Fruit fly (Drosophila melanogaster) whole organism, embryonic: Measurements from ENCODE around the gene red.

Source experiments
- Blimp-1 ChIP-seq: fragments of 200-800 bp; sonication (Bioruptor generic); optimal IDR thresholded peaks from 3 replicates; lab custom pipeline; 2018; ENCODE audit warnings: missing biosample characterization, missing genetic modification characterization, mild to moderate bottlenecking, moderate library complexity, missing genetic modification reagents
- BtbVII ChIP-seq: fragments of 200-800 bp; sonication (Bioruptor generic); optimal IDR thresholded peaks from 3 replicates; lab custom pipeline; 2017; ENCODE audit warnings: missing biosample characterization, mild to moderate bottlenecking, missing genetic modification characterization
- CG10209 ChIP-seq: fragments of 200-800 bp; sonication (Bioruptor generic); optimal IDR thresholded peaks from 3 replicates; lab custom pipeline; 2017; ENCODE audit warnings: missing biosample characterization, mild to moderate bottlenecking, missing genetic modification characterization, missing genetic modification reagents
- CG11696 ChIP-seq: fragments of 200-800 bp; sonication (Bioruptor generic); IDR thresholded peaks from 2 replicates; pipeline ENCODE4 v1.3.6; 2022; ENCODE audit warnings: missing biosample characterization, missing genetic modification characterization
- CG12942 ChIP-seq: fragments of 200-800 bp; sonication (Bioruptor generic); optimal IDR thresholded peaks from 3 replicates; lab custom pipeline; 2016; ENCODE audit warnings: missing biosample characterization, missing genetic modification characterization
- CG1529 ChIP-seq: fragments of 200-800 bp; sonication (Bioruptor generic); optimal IDR thresholded peaks from 3 replicates; lab custom pipeline; 2018; ENCODE audit warnings: missing biosample characterization, missing genetic modification characterization
- CG1602 ChIP-seq: fragments of 200-800 bp; sonication (Bioruptor generic); optimal IDR thresholded peaks from 3 replicates; lab custom pipeline; 2016; ENCODE audit warnings: missing biosample characterization, missing genetic modification characterization
- CG1603 ChIP-seq: fragments of 200-800 bp; sonication (Bioruptor generic); optimal IDR thresholded peaks from 2 replicates; lab custom pipeline; 2019; ENCODE audit warnings: missing biosample characterization, mild to moderate bottlenecking, missing genetic modification characterization, moderate library complexity
- CG16815 ChIP-seq: fragments of 200-800 bp; sonication (Bioruptor generic); optimal IDR thresholded peaks from 3 replicates; lab custom pipeline; 2017; ENCODE audit warnings: missing biosample characterization, mild to moderate bottlenecking, missing genetic modification characterization
- CG17385 ChIP-seq: fragments of 200-800 bp; sonication (Bioruptor generic); optimal IDR thresholded peaks from 3 replicates; lab custom pipeline; 2018; ENCODE audit warnings: missing biosample characterization, mild to moderate bottlenecking, missing genetic modification characterization
- CG18764 ChIP-seq: fragments of 200-800 bp; sonication (Bioruptor generic); optimal IDR thresholded peaks from 3 replicates; lab custom pipeline; 2016; ENCODE audit warnings: missing biosample characterization, missing genetic modification characterization
- CG2875 ChIP-seq: fragments of 200-800 bp; sonication (Bioruptor generic); optimal IDR thresholded peaks from 2 replicates; lab custom pipeline; 2017; ENCODE audit warnings: missing biosample characterization, mild to moderate bottlenecking, missing genetic modification characterization, missing genetic modification reagents
- CG30020 ChIP-seq: fragments of 200-800 bp; optimal IDR thresholded peaks from 2 replicates; lab custom pipeline; 2019; ENCODE audit warnings: missing biosample characterization, mild to moderate bottlenecking, missing genetic modification characterization, moderate library complexity
- CG30403 ChIP-seq: fragments of 200-800 bp; sonication (Bioruptor generic); optimal IDR thresholded peaks from 3 replicates; lab custom pipeline; 2016; ENCODE audit warnings: missing biosample characterization, missing genetic modification characterization
- CG31441 ChIP-seq: fragments of 200-800 bp; sonication (Bioruptor generic); IDR thresholded peaks from 2 replicates; pipeline ENCODE4 v1.3.6; 2022; ENCODE audit warnings: missing biosample characterization, missing genetic modification characterization
- CG4424 ChIP-seq: fragments of 200-800 bp; sonication (Bioruptor generic); optimal IDR thresholded peaks from 3 replicates; lab custom pipeline; 2016; ENCODE audit warnings: missing biosample characterization, missing genetic modification characterization
- CG6765 ChIP-seq: fragments of 200-800 bp; sonication (Bioruptor generic); optimal IDR thresholded peaks from 3 replicates; lab custom pipeline; 2017; ENCODE audit warnings: missing biosample characterization, mild to moderate bottlenecking, missing genetic modification characterization
- CG7271 ChIP-seq: fragments of 200-800 bp; sonication (Bioruptor generic); optimal IDR thresholded peaks from 2 replicates; lab custom pipeline; 2018; ENCODE audit warnings: missing biosample characterization, mild to moderate bottlenecking, missing genetic modification characterization, moderate library complexity
- CG7786 ChIP-seq: fragments of 200-800 bp; sonication (Bioruptor generic); optimal IDR thresholded peaks from 2 replicates; lab custom pipeline; 2016; ENCODE audit warnings: missing biosample characterization, missing genetic modification characterization
- CG8290 ChIP-seq, 3 experiments: fragments of 200-800 bp; sonication (Bioruptor generic); optimal IDR thresholded peaks; 2 replicates each; lab custom pipeline; 2016 to 2019; ENCODE audit warnings: missing biosample characterization in 3 of 3, missing genetic modification characterization in 3 of 3, mild to moderate bottlenecking in 2 of 3, moderate library complexity in 1 of 3
- CG9932 ChIP-seq: fragments of 200-800 bp; sonication (Bioruptor generic); IDR thresholded peaks from 2 replicates; pipeline ENCODE4 v1.3.6; 2022; ENCODE audit warnings: missing biosample characterization, missing genetic modification characterization
- H15 ChIP-seq: fragments of 200-800 bp; sonication (Bioruptor generic); IDR thresholded peaks from 3 replicates; pipeline ENCODE4 v1.3.6; 2022; ENCODE audit warnings: missing biosample characterization, missing genetic modification characterization
- Hr39 ChIP-seq: fragments of >200 bp; optimal IDR thresholded peaks from 2 replicates; lab custom pipeline; 2017
- Jarid2 ChIP-seq: fragments of 200-800 bp; sonication (Bioruptor generic); optimal IDR thresholded peaks from 3 replicates; lab custom pipeline; 2017; ENCODE audit warnings: mild to moderate bottlenecking, missing biosample characterization, missing genetic modification reagents, missing genetic modification characterization
- NC2α ChIP-seq: fragments of 200-800 bp; sonication (Bioruptor generic); optimal IDR thresholded peaks from 2 replicates; lab custom pipeline; 2016; ENCODE audit warnings: missing biosample characterization, missing genetic modification characterization
- Nf-YB ChIP-seq: fragments of 200-800 bp; sonication (Bioruptor generic); optimal IDR thresholded peaks from 3 replicates; lab custom pipeline; 2019; ENCODE audit warnings: missing biosample characterization, mild to moderate bottlenecking, missing genetic modification characterization, moderate library complexity
- Ravus ChIP-seq: fragments of 200-800 bp; sonication (Bioruptor generic); IDR thresholded peaks from 2 replicates; pipeline ENCODE4 v1.3.6; 2022; ENCODE audit warnings: missing biosample characterization, missing genetic modification characterization
- Scr ChIP-seq: fragments of 200-800 bp; sonication (Bioruptor generic); IDR thresholded peaks from 2 replicates; pipeline ENCODE4 v1.3.6; 2022; ENCODE audit warnings: missing biosample characterization, missing genetic modification characterization; ENCODE audit not compliant: partially characterized antibody
- Sin3A ChIP-seq: fragments of >200 bp; optimal IDR thresholded peaks from 2 replicates; lab custom pipeline; 2018
- TFAM ChIP-seq: fragments of 200-800 bp; sonication (Bioruptor generic); optimal IDR thresholded peaks from 2 replicates; lab custom pipeline; 2017; ENCODE audit warnings: missing biosample characterization, missing genetic modification characterization, inconsistent platforms
- aop ChIP-seq: fragments of 200-800 bp; sonication (Bioruptor generic); IDR thresholded peaks from 2 replicates; pipeline ENCODE4 v1.3.6; 2022; ENCODE audit warnings: missing biosample characterization, missing genetic modification characterization
- bowl ChIP-seq: fragments of 200-800 bp; sonication (Bioruptor generic); IDR thresholded peaks from 2 replicates; pipeline ENCODE4 v1.3.6; 2022; ENCODE audit warnings: missing biosample characterization, missing genetic modification characterization
- btn ChIP-seq: fragments of 200-800 bp; sonication (Bioruptor generic); optimal IDR thresholded peaks from 2 replicates; lab custom pipeline; 2016; ENCODE audit warnings: missing biosample characterization, missing genetic modification characterization
- ci ChIP-seq: fragments of 200-800 bp; sonication (Bioruptor generic); IDR thresholded peaks from 3 replicates; pipeline ENCODE4 v1.3.6; 2022; ENCODE audit warnings: missing biosample characterization, missing genetic modification characterization
- crol ChIP-seq: fragments of 200-800 bp; sonication (Bioruptor generic); IDR thresholded peaks from 2 replicates; pipeline ENCODE4 v1.3.6; 2022; ENCODE audit warnings: missing biosample characterization, missing genetic modification characterization
- dimm ChIP-seq: fragments of 200-800 bp; sonication (Bioruptor generic); IDR thresholded peaks from 2 replicates; pipeline ENCODE4 v1.3.6; 2022; ENCODE audit warnings: missing biosample characterization, missing genetic modification characterization
- exex ChIP-seq: fragments of 200-800 bp; sonication (Bioruptor generic); optimal IDR thresholded peaks from 4 replicates; lab custom pipeline; 2018; ENCODE audit warnings: missing biosample characterization, mild to moderate bottlenecking, missing genetic modification characterization, moderate library complexity
- fu2 ChIP-seq: fragments of 200-800 bp; sonication (Bioruptor generic); optimal IDR thresholded peaks from 2 replicates; lab custom pipeline; 2016; ENCODE audit warnings: missing biosample characterization, missing genetic modification characterization
- gce ChIP-seq: fragments of 200-800 bp; sonication (Bioruptor generic); IDR thresholded peaks from 3 replicates; pipeline ENCODE4 v1.3.6; 2022; ENCODE audit warnings: missing biosample characterization, missing genetic modification characterization
- gt ChIP-seq: fragments of 200-800 bp; sonication (Bioruptor generic); IDR thresholded peaks from 2 replicates; pipeline ENCODE4 v1.3.6; 2022; ENCODE audit warnings: missing biosample characterization, missing genetic modification characterization
- her ChIP-seq: fragments of 200-800 bp; sonication (Bioruptor generic); optimal IDR thresholded peaks from 2 replicates; lab custom pipeline; 2016; ENCODE audit warnings: missing biosample characterization, missing genetic modification characterization
- lola ChIP-seq, 3 experiments: fragments of >200 bp in 2 of 3; fragments of 200-800 bp in 1 of 3; sonication (Bioruptor generic) in 1 of 3; optimal IDR thresholded peaks; 2 replicates each; lab custom pipeline; 2017 to 2019; ENCODE audit warnings: missing biosample characterization in 3 of 3, missing genetic modification characterization in 3 of 3, mild to moderate bottlenecking in 1 of 3, moderate library complexity in 1 of 3
- pzg ChIP-seq: fragments of 200-800 bp; sonication (Bioruptor generic); optimal IDR thresholded peaks from 3 replicates; lab custom pipeline; 2018; ENCODE audit warnings: missing biosample characterization, mild to moderate bottlenecking, missing genetic modification characterization, moderate library complexity
- run ChIP-seq: fragments of 200-800 bp; sonication (Bioruptor generic); optimal IDR thresholded peaks from 3 replicates; lab custom pipeline; 2018; ENCODE audit warnings: missing biosample characterization, mild to moderate bottlenecking, missing genetic modification characterization
- salm ChIP-seq: fragments of 200-800 bp; sonication (Bioruptor generic); optimal IDR thresholded peaks from 2 replicates; lab custom pipeline; 2018; ENCODE audit warnings: missing biosample characterization, mild to moderate bottlenecking, missing genetic modification characterization
- stc ChIP-seq: fragments of 200-800 bp; sonication (Bioruptor generic); IDR thresholded peaks from 2 replicates; pipeline ENCODE4 v1.3.6; 2022; ENCODE audit warnings: missing biosample characterization, missing genetic modification characterization
- tio ChIP-seq: fragments of 200-800 bp; sonication (Bioruptor generic); optimal IDR thresholded peaks from 2 replicates; lab custom pipeline; 2017; ENCODE audit warnings: missing biosample characterization, missing genetic modification characterization, inconsistent platforms
- tup ChIP-seq: fragments of 200-800 bp; sonication (Bioruptor generic); optimal IDR thresholded peaks from 2 replicates; lab custom pipeline; 2016; ENCODE audit warnings: missing biosample characterization, mild to moderate bottlenecking, missing genetic modification characterization, moderate library complexity
- twi ChIP-seq: fragments of 200-800 bp; optimal IDR thresholded peaks from 2 replicates; lab custom pipeline; 2019; ENCODE audit warnings: missing biosample characterization, mild to moderate bottlenecking, missing genetic modification characterization, moderate library complexity
- z ChIP-seq: fragments of 200-800 bp; sonication (Bioruptor generic); IDR thresholded peaks from 3 replicates; pipeline ENCODE4 v1.3.6; 2022; ENCODE audit warnings: missing biosample characterization, missing genetic modification characterization

The red gene

dm6 chr3R:14327472-14328104 is 38.7 kb downstream of the red start, which contains the start of gene spn-B (continued):
- peak; percentile 57 for TF ChIP-seq CG1529 (GFP tag; lab: Kevin White, UChicago)
- peak; percentile 5; the same call in 1 of the 3 replicates for TF ChIP-seq gce
- TF ChIP-seq aop = no peak
- no peak for TF ChIP-seq CG11696
- TF ChIP-seq NC2α = no peak
- TF ChIP-seq lola (GFP tag; optimal IDR thresholded peaks at IDR 0.05; lab: Kevin White, UChicago) = peak in 1 of 3 experiments; percentile 77
- TF ChIP-seq CG7271 (tag; lab: Kevin White, UChicago) = no peak
- peak; percentile 39 for TF ChIP-seq CG7786 (GFP tag; lab: Kevin White, UChicago)
- 0 out of 3 replicates have a peak, but pooled peaks have one; percentile 55 for TF ChIP-seq H15
- TF ChIP-seq CG8290 (GFP tag; optimal IDR thresholded peaks at IDR 0.05; lab: Kevin White, UChicago) = peak; percentile 88
- TF ChIP-seq CG8290 (tag; optimal IDR thresholded peaks at IDR 0.05; lab: Kevin White, UChicago) = peak; percentile 38 to 50
- TF ChIP-seq dimm (GFP tag; lab: Robert Waterston, UW) = no peak
- TF ChIP-seq bowl (GFP tag; lab: Robert Waterston, UW) = 0 out of 2 replicates have a peak, but pooled peaks have one; percentile 38
- no peak for TF ChIP-seq TFAM
- TF ChIP-seq CG1603 (tag; lab: Kevin White, UChicago) = peak; percentile 64
- peak; percentile 42 for TF ChIP-seq twi (tag; lab: Kevin White, UChicago)
- TF ChIP-seq btn (GFP tag; lab: Kevin White, UChicago) = peak; percentile 20
- peak; percentile 80 for TF ChIP-seq CG31441 (GFP tag; lab: Robert Waterston, UW)
- TF ChIP-seq ci (GFP tag; lab: Robert Waterston, UW) = peak; percentile 85
- TF ChIP-seq run (tag; lab: Kevin White, UChicago) = peak; percentile 67
- TF ChIP-seq CG30020 = peak; percentile 10
- TF ChIP-seq BtbVII (GFP tag; lab: Kevin White, UChicago) = peak; percentile 78
- peak; percentile 40 for TF ChIP-seq exex (tag; lab: Kevin White, UChicago)
- TF ChIP-seq CG2875 (GFP tag; lab: Kevin White, UChicago) = peak; percentile 77
- no peak; the same call in 1 of the 2 replicates for TF ChIP-seq Ravus (GFP tag; lab: Robert Waterston, UW)
- TF ChIP-seq gt (GFP tag; lab: Robert Waterston, UW) = no peak
- peak; percentile 77 for TF ChIP-seq CG4424 (GFP tag; lab: Kevin White, UChicago)
- TF ChIP-seq Scr (GFP tag; lab: Robert Waterston, UW) = peak; percentile 52
- TF ChIP-seq tup (GFP tag; lab: Kevin White, UChicago) = peak; percentile 37
- peak; percentile 73 for TF ChIP-seq CG17385
- TF ChIP-seq crol (GFP tag; lab: Robert Waterston, UW) = no peak
- TF ChIP-seq CG9932 (GFP tag; lab: Robert Waterston, UW) = peak; percentile 66
- TF ChIP-seq salm (tag; lab: Kevin White, UChicago) = peak; percentile 58
- peak; percentile 78 for TF ChIP-seq Blimp-1
- peak; percentile 70 for TF ChIP-seq stc (GFP tag; lab: Robert Waterston, UW)
- peak; percentile 79 for TF ChIP-seq CG10209
- TF ChIP-seq Hr39 = no peak
- TF ChIP-seq CG6765 (GFP tag; lab: Kevin White, UChicago) = peak; percentile 55
- peak; percentile 57 for TF ChIP-seq CG16815
- TF ChIP-seq CG1602 (GFP tag; lab: Kevin White, UChicago) = peak; percentile 54
- peak; percentile 59 for TF ChIP-seq CG18764 (GFP tag; lab: Kevin White, UChicago)
- peak; percentile 83 for TF ChIP-seq CG30403 (GFP tag; lab: Kevin White, UChicago)
- no peak for TF ChIP-seq pzg (GFP tag; lab: Kevin White, UChicago)
- TF ChIP-seq Sin3A (lab: Kevin White, UChicago) = no peak
- peak; percentile 28 for TF ChIP-seq Jarid2 (GFP tag; lab: Kevin White, UChicago)
- no peak for TF ChIP-seq z (GFP tag; lab: Robert Waterston, UW)
- TF ChIP-seq her = no peak
- peak; percentile 68 for TF ChIP-seq Nf-YB
- TF ChIP-seq fu2 (GFP tag; lab: Kevin White, UChicago) = peak; percentile 55
- TF ChIP-seq CG12942 = peak; percentile 23
- no peak for TF ChIP-seq tio (GFP tag; lab: Kevin White, UChicago)
